Fruit fly (Drosophila melanogaster) whole organism, embryonic: ENCODE results near the gene Elp3.
A peak's percentile ranks its signal among the peaks of the same experiment; 100 is the strongest.

Experiments used
- Antp ChIP-seq: fragments of 200-800 bp; sonication (Bioruptor generic); optimal IDR thresholded peaks from 3 replicates; lab custom pipeline; 2016; ENCODE audit warnings: missing biosample characterization, missing genetic modification characterization
- CG10267 ChIP-seq: fragments of 200-800 bp; sonication (Bioruptor generic); optimal IDR thresholded peaks from 2 replicates; lab custom pipeline; 2018; ENCODE audit warnings: missing biosample characterization, mild to moderate bottlenecking, missing genetic modification characterization, moderate library complexity
- CG11456 ChIP-seq: fragments of 200-800 bp; sonication (Bioruptor generic); IDR thresholded peaks from 3 replicates; pipeline ENCODE4 v1.3.6; 2022; ENCODE audit warnings: missing biosample characterization, missing genetic modification characterization
- CG11723 ChIP-seq: fragments of 200-800 bp; sonication (Bioruptor generic); optimal IDR thresholded peaks from 2 replicates; lab custom pipeline; 2017; ENCODE audit warnings: missing biosample characterization, mild to moderate bottlenecking, missing genetic modification characterization
- CG12155 ChIP-seq: fragments of 200-800 bp; sonication (Bioruptor generic); optimal IDR thresholded peaks from 3 replicates; lab custom pipeline; 2016; ENCODE audit warnings: missing biosample characterization, missing genetic modification characterization
- CG12744 ChIP-seq: fragments of 200-800 bp; sonication (Bioruptor generic); optimal IDR thresholded peaks from 2 replicates; lab custom pipeline; 2016; ENCODE audit warnings: missing biosample characterization, missing genetic modification characterization
- CG13287 ChIP-seq: fragments of 200-800 bp; sonication (Bioruptor generic); IDR thresholded peaks from 2 replicates; pipeline ENCODE4 v1.3.6; 2022; ENCODE audit warnings: missing biosample characterization, missing genetic modification characterization; ENCODE audit not compliant: partially characterized antibody
- CG13296 ChIP-seq: fragments of 200-800 bp; sonication (Bioruptor generic); optimal IDR thresholded peaks from 3 replicates; lab custom pipeline; 2018; ENCODE audit warnings: missing biosample characterization, mild to moderate bottlenecking, missing genetic modification characterization
- CG13624 ChIP-seq: fragments of 200-800 bp; sonication (Bioruptor generic); optimal IDR thresholded peaks from 2 replicates; lab custom pipeline; 2016; ENCODE audit warnings: missing biosample characterization, missing genetic modification characterization
- CG13775 ChIP-seq: fragments of 200-800 bp; sonication (Bioruptor generic); optimal IDR thresholded peaks from 3 replicates; lab custom pipeline; 2017; ENCODE audit warnings: missing biosample characterization, mild to moderate bottlenecking, missing genetic modification characterization
- CG15073 ChIP-seq: fragments of 200-800 bp; sonication (Bioruptor generic); optimal IDR thresholded peaks from 2 replicates; lab custom pipeline; 2016; ENCODE audit warnings: missing biosample characterization, missing genetic modification characterization
- CG15479 ChIP-seq: fragments of 200-800 bp; sonication (Bioruptor generic); optimal IDR thresholded peaks from 3 replicates; lab custom pipeline; 2019; ENCODE audit warnings: missing biosample characterization, mild to moderate bottlenecking, missing genetic modification characterization, moderate library complexity
- CG1602 ChIP-seq: fragments of 200-800 bp; sonication (Bioruptor generic); optimal IDR thresholded peaks from 3 replicates; lab custom pipeline; 2016; ENCODE audit warnings: missing biosample characterization, missing genetic modification characterization
- CG18476 ChIP-seq: fragments of 200-800 bp; sonication (Bioruptor generic); optimal IDR thresholded peaks from 2 replicates; lab custom pipeline; 2016; ENCODE audit warnings: missing biosample characterization, mild to moderate bottlenecking, missing genetic modification characterization
- CG18619 ChIP-seq: fragments of 200-800 bp; sonication (Bioruptor generic); optimal IDR thresholded peaks from 3 replicates; lab custom pipeline; 2017; ENCODE audit warnings: missing biosample characterization, mild to moderate bottlenecking, missing genetic modification characterization
- CG31441 ChIP-seq: fragments of 200-800 bp; sonication (Bioruptor generic); IDR thresholded peaks from 2 replicates; pipeline ENCODE4 v1.3.6; 2022; ENCODE audit warnings: missing biosample characterization, missing genetic modification characterization
- CG32532 ChIP-seq: fragments of 200-800 bp; sonication (Bioruptor generic); IDR thresholded peaks from 2 replicates; pipeline ENCODE4 v1.3.6; 2022; ENCODE audit warnings: missing biosample characterization, missing genetic modification characterization
- CG3281 ChIP-seq: fragments of 200-800 bp; sonication (Bioruptor generic); optimal IDR thresholded peaks from 3 replicates; lab custom pipeline; 2017; ENCODE audit warnings: missing biosample characterization, mild to moderate bottlenecking, missing genetic modification characterization
- CG43689 ChIP-seq: fragments of 200-800 bp; sonication (Bioruptor generic); IDR thresholded peaks from 2 replicates; pipeline ENCODE4 v1.3.6; 2022; ENCODE audit warnings: missing biosample characterization, missing genetic modification characterization
- CG4707 ChIP-seq: fragments of 200-800 bp; sonication (Bioruptor generic); optimal IDR thresholded peaks from 2 replicates; lab custom pipeline; 2018; ENCODE audit warnings: missing biosample characterization, mild to moderate bottlenecking, missing genetic modification characterization, moderate library complexity
- CG4730 ChIP-seq: fragments of 200-800 bp; sonication (Bioruptor generic); IDR thresholded peaks from 2 replicates; pipeline ENCODE4 v1.3.6; 2022; ENCODE audit warnings: missing biosample characterization, missing genetic modification characterization
- CG6765 ChIP-seq: fragments of 200-800 bp; sonication (Bioruptor generic); optimal IDR thresholded peaks from 3 replicates; lab custom pipeline; 2017; ENCODE audit warnings: missing biosample characterization, mild to moderate bottlenecking, missing genetic modification characterization
- CG7786 ChIP-seq: fragments of 200-800 bp; sonication (Bioruptor generic); optimal IDR thresholded peaks from 2 replicates; lab custom pipeline; 2016; ENCODE audit warnings: missing biosample characterization, missing genetic modification characterization
- CG7928 ChIP-seq: fragments of 200-800 bp; sonication (Bioruptor generic); optimal IDR thresholded peaks from 2 replicates; lab custom pipeline; 2017; ENCODE audit warnings: missing biosample characterization, mild to moderate bottlenecking, missing genetic modification characterization
- CG9817 ChIP-seq: fragments of 200-800 bp; sonication (Bioruptor generic); optimal IDR thresholded peaks from 2 replicates; lab custom pipeline; 2018; ENCODE audit warnings: missing biosample characterization, mild to moderate bottlenecking, missing genetic modification characterization, moderate library complexity
- Dip3 ChIP-seq: fragments of 200-800 bp; sonication (Bioruptor generic); optimal IDR thresholded peaks from 3 replicates; lab custom pipeline; 2016; ENCODE audit warnings: missing biosample characterization, missing genetic modification characterization
- Gsc ChIP-seq: fragments of 200-800 bp; sonication (Bioruptor generic); IDR thresholded peaks from 2 replicates; pipeline ENCODE4 v1.3.6; 2022; ENCODE audit warnings: missing biosample characterization, missing genetic modification characterization
- HLH54F ChIP-seq: fragments of 200-800 bp; sonication (Bioruptor generic); optimal IDR thresholded peaks from 3 replicates; lab custom pipeline; 2016; ENCODE audit warnings: missing biosample characterization, missing genetic modification characterization
- NC2β ChIP-seq: fragments of 200-800 bp; sonication (Bioruptor generic); optimal IDR thresholded peaks from 2 replicates; lab custom pipeline; 2016; ENCODE audit warnings: missing biosample characterization, missing genetic modification characterization
- NfI ChIP-seq: fragments of 200-800 bp; sonication (Bioruptor generic); optimal IDR thresholded peaks from 3 replicates; lab custom pipeline; 2018; ENCODE audit warnings: missing biosample characterization, mild to moderate bottlenecking, missing genetic modification characterization, moderate library complexity
- Oli ChIP-seq: fragments of 200-800 bp; sonication (Bioruptor generic); optimal IDR thresholded peaks from 2 replicates; lab custom pipeline; 2018; ENCODE audit warnings: missing biosample characterization, mild to moderate bottlenecking, missing genetic modification characterization, moderate library complexity
- Ptx1 ChIP-seq: fragments of 200-800 bp; sonication (Bioruptor generic); IDR thresholded peaks from 2 replicates; pipeline ENCODE4 v1.3.6; 2022; ENCODE audit warnings: missing biosample characterization, missing genetic modification characterization
- Tbp ChIP-seq: fragments of >200 bp; optimal IDR thresholded peaks from 2 replicates; lab custom pipeline; 2018; ENCODE audit warnings: missing biosample characterization, missing genetic modification characterization
- cas ChIP-seq: fragments of 200-800 bp; sonication (Bioruptor generic); IDR thresholded peaks from 2 replicates; pipeline ENCODE4 v1.3.6; 2022; ENCODE audit warnings: missing biosample characterization, missing genetic modification characterization
- cg ChIP-seq: fragments of 200-800 bp; sonication (Bioruptor generic); optimal IDR thresholded peaks from 3 replicates; lab custom pipeline; 2019; ENCODE audit warnings: missing biosample characterization, mild to moderate bottlenecking, missing genetic modification characterization, moderate library complexity
- crc ChIP-seq: fragments of 200-800 bp; sonication (Bioruptor generic); optimal IDR thresholded peaks from 2 replicates; lab custom pipeline; 2016; ENCODE audit warnings: missing biosample characterization, missing genetic modification characterization
- en ChIP-seq: fragments of 200-800 bp; sonication (Bioruptor generic); optimal IDR thresholded peaks from 2 replicates; lab custom pipeline; 2016; ENCODE audit warnings: missing biosample characterization, missing genetic modification characterization
- eyg ChIP-seq: fragments of 200-800 bp; sonication (Bioruptor generic); optimal IDR thresholded peaks from 3 replicates; lab custom pipeline; 2016; ENCODE audit warnings: missing biosample characterization, missing genetic modification characterization
- fru ChIP-seq: fragments of >200 bp; optimal IDR thresholded peaks from 2 replicates; lab custom pipeline; 2017
- gfzf ChIP-seq: fragments of 200-800 bp; sonication (Bioruptor generic); optimal IDR thresholded peaks from 2 replicates; lab custom pipeline; 2016; ENCODE audit warnings: missing biosample characterization, mild to moderate bottlenecking, missing genetic modification characterization, moderate library complexity
- kah ChIP-seq: fragments of 200-800 bp; sonication (Bioruptor generic); optimal IDR thresholded peaks from 2 replicates; lab custom pipeline; 2018; ENCODE audit warnings: missing biosample characterization, mild to moderate bottlenecking, missing genetic modification characterization
- klu ChIP-seq: fragments of 200-800 bp; sonication (Bioruptor generic); IDR thresholded peaks from 2 replicates; pipeline ENCODE4 v1.3.6; 2022; ENCODE audit warnings: missing biosample characterization, missing genetic modification characterization
- knrl ChIP-seq: fragments of 200-800 bp; sonication (Bioruptor generic); IDR thresholded peaks from 3 replicates; pipeline ENCODE4 v1.3.6; 2022; ENCODE audit warnings: missing biosample characterization, missing genetic modification characterization; ENCODE audit not compliant: partially characterized antibody
- mam ChIP-seq: fragments of 200-800 bp; sonication (Bioruptor generic); optimal IDR thresholded peaks from 3 replicates; lab custom pipeline; 2016; ENCODE audit warnings: missing biosample characterization, missing genetic modification characterization
- peb ChIP-seq: fragments of 200-800 bp; sonication (Bioruptor generic); IDR thresholded peaks from 2 replicates; pipeline ENCODE4 v1.3.6; 2022; ENCODE audit warnings: missing biosample characterization, missing genetic modification characterization
- pum ChIP-seq: fragments of 200-800 bp; sonication (Bioruptor generic); optimal IDR thresholded peaks from 2 replicates; lab custom pipeline; 2016; ENCODE audit warnings: missing biosample characterization, missing genetic modification characterization
- scrt ChIP-seq: fragments of 200-800 bp; sonication (Bioruptor generic); optimal IDR thresholded peaks from 2 replicates; lab custom pipeline; 2018; ENCODE audit warnings: missing biosample characterization, mild to moderate bottlenecking, missing genetic modification characterization, moderate library complexity
- toy ChIP-seq: fragments of 200-800 bp; sonication (Bioruptor generic); IDR thresholded peaks from 2 replicates; pipeline ENCODE4 v1.3.6; 2022; ENCODE audit warnings: missing biosample characterization, missing genetic modification characterization
- twi ChIP-seq: fragments of 200-800 bp; optimal IDR thresholded peaks from 2 replicates; lab custom pipeline; 2019; ENCODE audit warnings: missing biosample characterization, mild to moderate bottlenecking, missing genetic modification characterization, moderate library complexity
- usp ChIP-seq: fragments of >200 bp; optimal IDR thresholded peaks from 2 replicates; lab custom pipeline; 2017; ENCODE audit warnings: missing biosample characterization, missing genetic modification characterization
- vnd ChIP-seq: fragments of 200-800 bp; sonication (Bioruptor generic); IDR thresholded peaks from 3 replicates; pipeline ENCODE4 v1.3.6; 2022; ENCODE audit warnings: missing biosample characterization, missing genetic modification characterization; ENCODE audit not compliant: partially characterized antibody
- zfh2 ChIP-seq: fragments of 200-800 bp; sonication (Bioruptor generic); optimal IDR thresholded peaks from 2 replicates; lab custom pipeline; 2016; ENCODE audit warnings: missing biosample characterization, missing genetic modification characterization

Elp3 gene

DNA sequence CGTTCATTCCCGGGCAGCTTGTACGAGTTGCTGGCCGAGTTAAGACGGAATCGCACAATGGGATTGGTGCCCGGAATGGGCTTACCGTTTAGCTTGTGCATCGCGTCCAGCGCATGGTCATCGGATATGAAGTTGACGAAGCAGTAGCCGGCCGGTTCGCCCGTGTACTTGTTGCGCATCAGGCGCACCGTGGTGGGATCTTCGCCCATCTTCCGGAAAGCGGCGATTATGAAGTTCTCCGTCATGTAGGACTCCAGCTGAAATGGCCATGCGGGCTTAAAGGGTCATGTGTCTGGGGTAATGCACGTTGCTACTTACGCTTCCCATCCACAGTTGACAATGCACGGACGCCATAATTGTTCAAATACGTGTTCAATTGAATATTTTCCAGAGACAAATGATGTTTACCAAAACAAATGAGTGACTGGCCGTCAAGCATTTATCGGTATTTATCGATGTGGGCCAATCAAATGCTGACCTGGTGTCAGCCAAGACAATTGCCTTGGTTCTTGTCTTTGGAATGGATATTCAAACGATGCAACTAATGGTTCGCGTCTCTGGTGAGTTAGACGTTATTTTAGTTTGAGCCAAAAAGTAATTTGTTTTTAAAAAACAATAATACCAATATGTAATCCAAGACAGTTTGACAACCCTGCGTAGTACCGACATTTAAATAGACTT, 9.6 kb downstream of the Elp3 start, which contains the start of the genes Secp43 and ND-B8 (continued):
- TF ChIP-seq CG18476 (GFP tag; lab: Kevin White, UChicago) (no peak), peb (GFP tag; lab: Robert Waterston, UW) (no peak), CG18619 (GFP tag; lab: Kevin White, UChicago) (no peak), fru (no peak), Ptx1 (GFP tag; lab: Robert Waterston, UW) (no peak), CG43689 (GFP tag; lab: Robert Waterston, UW) (no peak), knrl (peak; percentile 74), CG12744 (GFP tag; lab: Kevin White, UChicago) (no peak), CG7928 (peak; percentile 34), klu (GFP tag; lab: Robert Waterston, UW) (no peak), CG15479 (no peak), scrt (GFP tag; lab: Kevin White, UChicago) (peak; percentile 91), eyg (GFP tag; lab: Kevin White, UChicago) (no peak), HLH54F (GFP tag; lab: Kevin White, UChicago) (no peak), CG31441 (GFP tag; lab: Robert Waterston, UW) (no peak), CG13775 (GFP tag; lab: Kevin White, UChicago) (no peak), cg (GFP tag; lab: Kevin White, UChicago) (no peak), CG13624 (peak; percentile 29), CG11456 (no peak), CG1602 (GFP tag; lab: Kevin White, UChicago) (no peak), CG10267 (tag; lab: Kevin White, UChicago) (peak; percentile 54), usp (GFP tag; lab: Kevin White, UChicago) (no peak), zfh2 (no peak), CG13287 (GFP tag; lab: Robert Waterston, UW) (peak; percentile 82), pum (GFP tag; lab: Kevin White, UChicago) (no peak), mam (GFP tag; lab: Kevin White, UChicago) (no peak), Gsc (GFP tag; lab: Robert Waterston, UW) (no peak), NfI (GFP tag; lab: Kevin White, UChicago) (peak; percentile 9), gfzf (GFP tag; lab: Kevin White, UChicago) (peak; percentile 72), crc (GFP tag; lab: Kevin White, UChicago) (no peak), Tbp (GFP tag; lab: Kevin White, UChicago) (no peak), Antp (no peak), CG7786 (GFP tag; lab: Kevin White, UChicago) (no peak), NC2β (GFP tag; lab: Kevin White, UChicago) (no peak), CG9817 (tag; lab: Kevin White, UChicago) (no peak), CG4707 (no peak), CG4730 (GFP tag; lab: Robert Waterston, UW) (no peak), Oli (tag; lab: Kevin White, UChicago) (no peak), vnd (GFP tag; lab: Robert Waterston, UW) (peak; percentile 59), CG15073 (GFP tag; lab: Kevin White, UChicago) (no peak), cas (GFP tag; lab: Robert Waterston, UW) (no peak), CG32532 (no peak), CG3281 (GFP tag; lab: Kevin White, UChicago) (no peak), CG11723 (GFP tag; lab: Kevin White, UChicago) (no peak), toy (no peak), CG6765 (GFP tag; lab: Kevin White, UChicago) (no peak), Dip3 (GFP tag; lab: Kevin White, UChicago) (no peak), CG12155 (GFP tag; lab: Kevin White, UChicago) (no peak), CG13296 (no peak), twi (tag; lab: Kevin White, UChicago) (no peak), kah (GFP tag; lab: Kevin White, UChicago) (no peak), en (GFP tag; lab: Kevin White, UChicago) (no peak)
